Worm (Caenorhabditis elegans) whole organism, late embryonic: Measurements from ENCODE around the gene M02B7.7.

Experiments
- C08G9.2 ChIP-seq: sonication (generic microtip); optimal IDR thresholded peaks from 2 replicates; lab custom pipeline; 2016; ENCODE audit warnings: mild to moderate bottlenecking, missing genetic modification characterization, moderate library complexity, missing compliant biosample characterization
- C38D4.7 ChIP-seq: fragments of 200-800 bp; sonication (Bioruptor generic); optimal IDR thresholded peaks from 2 replicates; lab custom pipeline; 2018; ENCODE audit warnings: mild to moderate bottlenecking, missing genetic modification characterization, moderate library complexity, missing compliant biosample characterization
- K02D7.2 ChIP-seq: sonication (generic microtip); optimal IDR thresholded peaks from 2 replicates; lab custom pipeline; 2017; ENCODE audit warnings: mild to moderate bottlenecking, missing genetic modification characterization, missing compliant biosample characterization
- T23F11.4 ChIP-seq: fragments of 200-800 bp; sonication (Bioruptor generic); optimal IDR thresholded peaks from 2 replicates; lab custom pipeline; 2018; ENCODE audit warnings: mild to moderate bottlenecking, missing genetic modification characterization, missing compliant biosample characterization
- Y22D7AL.16 ChIP-seq: sonication (generic microtip); optimal IDR thresholded peaks from 2 replicates; lab custom pipeline; 2016; ENCODE audit warnings: missing genetic modification characterization, missing compliant biosample characterization
- ceh-14 ChIP-seq: sonication (generic microtip); optimal IDR thresholded peaks from 2 replicates; lab custom pipeline; 2016; ENCODE audit warnings: missing genotype, missing genetic modification characterization, missing compliant biosample characterization
- ceh-18 ChIP-seq: sonication (generic microtip); optimal IDR thresholded peaks from 2 replicates; lab custom pipeline; 2016; ENCODE audit warnings: missing genetic modification characterization, missing compliant biosample characterization
- ceh-24 ChIP-seq: sonication (generic microtip); optimal IDR thresholded peaks from 2 replicates; lab custom pipeline; 2016; ENCODE audit warnings: mild to moderate bottlenecking, missing genetic modification characterization, missing compliant biosample characterization
- ceh-30 ChIP-seq: fragments of 150-350 bp; optimal IDR thresholded peaks from 2 replicates; lab custom pipeline; 2014; ENCODE audit warnings: missing biosample characterization, missing genetic modification characterization
- ceh-34 ChIP-seq: sonication (generic microtip); optimal IDR thresholded peaks from 2 replicates; lab custom pipeline; 2016; ENCODE audit warnings: mild to moderate bottlenecking, missing genetic modification characterization, missing compliant biosample characterization
- ceh-45 ChIP-seq: fragments of 200-800 bp; sonication (Bioruptor generic); IDR thresholded peaks from 2 replicates; pipeline ENCODE4 v1.3.6; 2022; ENCODE audit warnings: missing genetic modification reagents, missing genetic modification characterization, missing compliant biosample characterization
- ceh-48 ChIP-seq: sonication (generic microtip); optimal IDR thresholded peaks from 2 replicates; lab custom pipeline; 2016; ENCODE audit warnings: missing genetic modification characterization, inconsistent platforms, missing compliant biosample characterization
- ceh-6 ChIP-seq: fragments of 200-800 bp; sonication (Bioruptor generic); optimal IDR thresholded peaks from 2 replicates; lab custom pipeline; 2018; ENCODE audit warnings: mild to moderate bottlenecking, missing genetic modification characterization, missing compliant biosample characterization
- elt-2 ChIP-seq: sonication (generic microtip); optimal IDR thresholded peaks from 2 replicates; lab custom pipeline; 2016; ENCODE audit warnings: missing genetic modification reagents, missing genetic modification characterization, missing compliant biosample characterization
- ets-4 ChIP-seq: sonication (generic microtip); optimal IDR thresholded peaks from 2 replicates; lab custom pipeline; 2016; ENCODE audit warnings: missing genetic modification characterization, missing compliant biosample characterization
- eyg-1 ChIP-seq: sonication (generic microtip); optimal IDR thresholded peaks from 2 replicates; lab custom pipeline; 2016; ENCODE audit warnings: missing genotype, missing genetic modification characterization, missing compliant biosample characterization
- fax-1 ChIP-seq: sonication (generic microtip); optimal IDR thresholded peaks from 2 replicates; lab custom pipeline; 2016; ENCODE audit warnings: missing genotype, missing genetic modification characterization, missing compliant biosample characterization
- fkh-10 ChIP-seq: fragments of 150-350 bp; optimal IDR thresholded peaks from 2 replicates; lab custom pipeline; 2014; ENCODE audit warnings: missing biosample characterization, missing genetic modification reagents, missing genetic modification characterization
- gmeb-2 ChIP-seq: sonication (generic microtip); optimal IDR thresholded peaks from 2 replicates; lab custom pipeline; 2016; ENCODE audit warnings: missing genetic modification characterization, inconsistent platforms, missing compliant biosample characterization
- hlh-15 ChIP-seq: sonication (generic microtip); optimal IDR thresholded peaks from 2 replicates; lab custom pipeline; 2016; ENCODE audit warnings: missing genetic modification characterization, missing compliant biosample characterization
- hlh-30 ChIP-seq: sonication (generic microtip); optimal IDR thresholded peaks from 2 replicates; lab custom pipeline; 2017; ENCODE audit warnings: antibody characterized with exemption, missing genetic modification characterization, missing compliant biosample characterization; ENCODE audit not compliant: insufficient read depth
- lin-11 ChIP-seq: fragments of 200-800 bp; sonication (Bioruptor generic); optimal IDR thresholded peaks from 2 replicates; lab custom pipeline; 2018; ENCODE audit warnings: mild to moderate bottlenecking, missing genetic modification characterization, missing compliant biosample characterization
- madf-2 ChIP-seq: sonication (generic microtip); optimal IDR thresholded peaks from 2 replicates; lab custom pipeline; 2017; ENCODE audit warnings: missing genetic modification characterization, missing compliant biosample characterization
- mec-3 ChIP-seq: sonication (generic microtip); optimal IDR thresholded peaks from 2 replicates; lab custom pipeline; 2016; ENCODE audit warnings: borderline replicate concordance, missing genetic modification characterization, missing compliant biosample characterization
- nfya-1 ChIP-seq: sonication (generic microtip); optimal IDR thresholded peaks from 2 replicates; lab custom pipeline; 2017; ENCODE audit warnings: missing genetic modification characterization, mild to moderate bottlenecking, missing compliant biosample characterization, antibody characterized with exemption, moderate library complexity
- nhr-11 ChIP-seq: fragments of 150-350 bp; optimal IDR thresholded peaks from 2 replicates; lab custom pipeline; 2014; ENCODE audit warnings: missing biosample characterization, missing genetic modification characterization
- nhr-232 ChIP-seq: sonication (generic microtip); optimal IDR thresholded peaks from 2 replicates; lab custom pipeline; 2016; ENCODE audit warnings: missing genetic modification characterization, missing compliant biosample characterization
- npax-4 ChIP-seq: sonication (generic microtip); optimal IDR thresholded peaks from 2 replicates; lab custom pipeline; 2016; ENCODE audit warnings: missing genetic modification characterization, missing compliant biosample characterization
- pag-3 ChIP-seq: sonication (generic microtip); optimal IDR thresholded peaks from 2 replicates; lab custom pipeline; 2016; ENCODE audit warnings: missing compliant biosample characterization, missing genetic modification characterization, borderline replicate concordance
- pat-9 ChIP-seq: fragments of 200-800 bp; sonication (Bioruptor generic); optimal IDR thresholded peaks from 2 replicates; lab custom pipeline; 2018; ENCODE audit warnings: mild to moderate bottlenecking, missing genetic modification characterization, moderate library complexity, missing compliant biosample characterization
- pha-2 ChIP-seq: sonication (generic microtip); optimal IDR thresholded peaks from 2 replicates; lab custom pipeline; 2017; ENCODE audit warnings: mild to moderate bottlenecking, missing genetic modification characterization, missing compliant biosample characterization
- pha-4 ChIP-seq: fragments of 150-350 bp; optimal IDR thresholded peaks from 2 replicates; lab custom pipeline; 2018; ENCODE audit warnings: missing biosample characterization, missing genetic modification reagents, missing genetic modification characterization
- pros-1 ChIP-seq: fragments of 150-350 bp; optimal IDR thresholded peaks from 2 replicates; lab custom pipeline; 2014; ENCODE audit warnings: missing biosample characterization, missing genetic modification reagents, missing genetic modification characterization
- rnt-1 ChIP-seq: sonication (generic microtip); optimal IDR thresholded peaks from 2 replicates; lab custom pipeline; 2016; ENCODE audit warnings: missing genetic modification characterization, missing compliant biosample characterization
- sox-2 ChIP-seq: fragments of 200-800 bp; sonication (Bioruptor generic); IDR thresholded peaks from 2 replicates; pipeline ENCODE4 v1.3.6; 2022; ENCODE audit warnings: missing genetic modification reagents, missing genetic modification characterization, missing compliant biosample characterization
- tbx-2 ChIP-seq: sonication (generic microtip); optimal IDR thresholded peaks from 2 replicates; lab custom pipeline; 2016; ENCODE audit warnings: missing genetic modification characterization, missing compliant biosample characterization
- ttx-3 ChIP-seq: sonication (generic microtip); optimal IDR thresholded peaks from 2 replicates; lab custom pipeline; 2016; ENCODE audit warnings: missing genetic modification reagents, missing genetic modification characterization, missing compliant biosample characterization
- unc-42 ChIP-seq: sonication (generic microtip); optimal IDR thresholded peaks from 2 replicates; lab custom pipeline; 2016; ENCODE audit warnings: missing genotype, missing genetic modification characterization, missing compliant biosample characterization
- zip-5 ChIP-seq: sonication (generic microtip); optimal IDR thresholded peaks from 2 replicates; lab custom pipeline; 2016; ENCODE audit warnings: missing genetic modification characterization, missing compliant biosample characterization

The M02B7.7 gene

DNA sequence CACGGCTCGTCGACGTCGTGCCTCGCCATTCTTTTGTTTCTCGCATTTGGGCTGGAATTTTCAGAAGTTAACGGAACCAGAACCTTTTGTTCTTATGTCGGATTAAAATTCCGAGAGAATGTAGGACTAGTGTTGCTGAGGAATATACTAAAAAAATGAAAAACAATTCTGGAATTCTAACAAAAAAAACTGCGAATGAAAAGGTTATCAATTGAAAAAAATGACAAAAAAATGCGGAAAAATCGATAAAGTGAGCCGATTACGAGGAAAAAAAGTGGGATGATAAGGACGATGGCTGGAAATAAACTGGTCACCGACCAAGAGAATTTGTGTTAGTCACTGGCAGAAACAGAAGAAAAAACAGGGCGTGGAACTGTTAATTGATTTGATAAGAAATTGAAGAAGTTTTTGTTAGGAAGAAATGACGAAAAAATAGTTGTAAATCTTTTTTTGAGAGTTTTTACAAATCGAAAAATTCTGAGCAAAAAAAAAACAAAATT is 12.3 kb upstream of the M02B7.7 start, which contains the start of gene bris-1:
Gene bris-1, minus strand, starts transcription at position 51 of the 500 bp plus-strand sequence.
- no peak for TF ChIP-seq ets-4 (tag; lab: Kevin White, UChicago)
- TF ChIP-seq ceh-14 (tag; lab: Kevin White, UChicago) = no peak
- TF ChIP-seq lin-11 (tag; lab: Kevin White, UChicago) = no peak
- TF ChIP-seq nhr-232 (tag; lab: Kevin White, UChicago) = no peak
- TF ChIP-seq Y22D7AL.16 (tag; lab: Kevin White, UChicago) = no peak
- no peak for TF ChIP-seq pha-4 (tag; lab: Kevin White, UChicago)
- no peak for TF ChIP-seq ceh-45 (GFP tag; lab: Robert Waterston, UW)
- no peak for TF ChIP-seq ceh-18 (tag; lab: Kevin White, UChicago)
- TF ChIP-seq nfya-1 (tag; lab: Kevin White, UChicago) = no peak
- TF ChIP-seq mec-3 (tag; lab: Kevin White, UChicago) = no peak
- TF ChIP-seq K02D7.2 (tag; lab: Kevin White, UChicago) = no peak
- no peak for TF ChIP-seq rnt-1 (tag; lab: Kevin White, UChicago)
- no peak for TF ChIP-seq ceh-34 (tag; lab: Kevin White, UChicago)

DNA sequence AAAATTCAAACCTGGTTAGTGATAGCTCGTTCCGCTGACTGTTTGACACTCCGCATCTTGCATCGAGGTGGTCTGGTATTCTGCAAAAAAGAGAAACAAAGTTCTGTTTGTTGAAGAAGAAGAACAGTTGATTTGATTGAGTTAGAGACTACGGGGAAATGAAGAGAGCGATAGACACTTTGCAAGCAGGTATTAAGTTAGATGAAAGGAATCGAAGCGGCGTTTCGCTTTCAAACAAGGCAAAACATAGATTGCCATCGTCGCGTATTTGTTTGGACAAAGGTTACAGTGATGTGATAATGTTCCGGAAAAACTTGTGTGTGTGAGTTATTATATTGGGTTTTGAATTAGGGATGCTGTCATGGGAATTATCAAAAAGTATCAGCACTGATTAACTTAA is 10.3 kb upstream of the M02B7.7 start:
- TF ChIP-seq nfya-1 (tag; lab: Kevin White, UChicago) (no peak), pha-4 (tag; lab: Kevin White, UChicago) (no peak), T23F11.4 (GFP tag; lab: Kevin White, UChicago) (no peak), sox-2 (no peak)

DNA sequence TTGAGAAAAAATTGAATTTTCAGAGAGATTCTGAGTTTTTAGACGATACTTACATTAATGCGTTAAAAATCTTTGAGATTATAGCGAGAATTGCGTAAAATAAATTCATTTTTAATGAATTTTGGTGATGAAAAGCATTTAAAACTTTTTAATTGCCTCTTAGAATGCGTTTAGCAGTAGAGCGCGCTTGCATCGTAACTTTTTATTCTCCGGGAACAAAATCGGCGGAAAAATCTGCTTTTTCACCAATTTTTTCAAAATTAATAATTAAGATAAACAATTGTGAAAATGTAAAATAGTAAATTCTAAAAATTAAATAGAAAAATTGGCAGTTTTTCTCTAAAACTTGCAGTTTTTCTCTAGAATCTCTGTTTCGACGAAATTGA is 8.3 kb upstream of the M02B7.7 start:
- TF ChIP-seq C08G9.2 (tag; lab: Kevin White, UChicago) = no peak
- no peak for TF ChIP-seq nhr-232 (tag; lab: Kevin White, UChicago)
- TF ChIP-seq pat-9 (tag; lab: Kevin White, UChicago) = no peak
- no peak for TF ChIP-seq lin-11 (tag; lab: Kevin White, UChicago)
- no peak for TF ChIP-seq pha-2 (tag; lab: Kevin White, UChicago)
- TF ChIP-seq nfya-1 (tag; lab: Kevin White, UChicago) = no peak
- TF ChIP-seq ceh-30 = no peak
- TF ChIP-seq eyg-1 = no peak
- no peak for TF ChIP-seq ceh-34 (tag; lab: Kevin White, UChicago)
- no peak for TF ChIP-seq ttx-3 (tag; lab: Kevin White, UChicago)
- TF ChIP-seq fkh-10 (GFP tag; lab: Kevin White, UChicago) = no peak
- no peak for TF ChIP-seq ceh-45 (GFP tag; lab: Robert Waterston, UW)
- TF ChIP-seq pros-1 (tag; lab: Kevin White, UChicago) = no peak
- TF ChIP-seq hlh-15 (tag; lab: Kevin White, UChicago) = no peak
- no peak for TF ChIP-seq fax-1
- no peak for TF ChIP-seq madf-2 (tag; lab: Kevin White, UChicago)
- TF ChIP-seq, all 69 proteins: peak for 0

DNA sequence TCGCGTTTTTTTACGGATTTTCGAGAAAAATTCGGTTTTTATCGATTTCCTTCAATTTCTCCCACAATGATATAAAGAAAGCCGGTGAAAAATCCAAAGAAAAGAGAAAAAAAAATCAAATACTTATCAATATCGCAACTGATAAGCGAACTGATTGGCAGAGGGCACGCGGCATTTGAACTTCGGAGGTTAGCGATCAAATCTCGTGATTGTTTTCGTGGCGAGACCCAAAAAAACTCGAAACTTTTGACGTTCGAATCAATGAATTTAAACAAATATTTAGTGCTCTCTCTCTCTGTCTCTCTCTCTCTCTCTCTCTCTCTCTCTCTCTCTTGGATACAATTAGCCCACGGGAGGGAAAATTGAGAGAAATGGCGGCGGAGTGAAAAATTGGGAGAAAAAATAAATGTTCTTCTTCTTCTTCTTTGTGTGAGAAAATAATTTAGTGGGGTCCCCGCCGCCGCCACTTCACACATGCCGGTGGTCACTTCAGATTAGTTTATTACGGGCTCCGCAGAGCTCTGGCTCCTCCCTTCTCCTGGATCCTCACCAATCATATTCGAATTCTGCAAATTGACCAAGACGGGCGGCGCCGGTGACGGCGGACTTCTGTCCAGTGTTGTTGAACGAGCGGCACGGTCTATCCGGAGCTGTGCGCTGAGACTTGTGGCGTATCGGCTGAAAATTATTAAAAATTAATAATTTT is 7.7 kb upstream of the M02B7.7 start:
- TF ChIP-seq C38D4.7 (GFP tag; lab: Kevin White, UChicago) = no peak
- TF ChIP-seq ceh-48 (tag; lab: Kevin White, UChicago) = no peak
- peak; percentile 20 for TF ChIP-seq elt-2 (tag; lab: Kevin White, UChicago)
- no peak for TF ChIP-seq tbx-2 (tag; lab: Kevin White, UChicago)
- TF ChIP-seq rnt-1 (tag; lab: Kevin White, UChicago) = no peak
- TF ChIP-seq, all 69 proteins: peak for 1

DNA sequence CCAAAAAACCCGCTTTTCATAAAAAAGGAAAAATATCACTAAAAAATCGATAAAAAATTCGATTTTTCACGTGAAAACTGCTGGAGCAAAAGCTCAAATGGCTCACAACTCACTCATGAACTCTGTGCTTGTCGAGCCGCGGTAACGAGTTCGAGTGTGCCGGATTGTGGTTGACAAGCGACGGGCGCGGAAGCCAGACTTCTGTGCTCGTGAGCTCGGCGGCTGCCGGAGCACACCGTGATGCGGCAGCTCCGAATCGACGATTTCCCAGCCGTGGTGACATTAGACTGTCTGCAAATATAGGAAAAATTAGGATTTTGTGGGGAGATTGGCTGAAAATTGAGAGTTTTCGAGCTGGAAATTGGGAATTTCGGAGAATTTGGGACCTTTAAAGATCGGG is 5.8 kb upstream of the M02B7.7 start:
- TF ChIP-seq zip-5 (tag; lab: Kevin White, UChicago) = no peak
- no peak for TF ChIP-seq ceh-34 (tag; lab: Kevin White, UChicago)
- no peak for TF ChIP-seq pros-1 (tag; lab: Kevin White, UChicago)
- TF ChIP-seq hlh-30 = no peak
- no peak for TF ChIP-seq gmeb-2 (tag; lab: Kevin White, UChicago)
- TF ChIP-seq npax-4 = no peak
- TF ChIP-seq ceh-14 (tag; lab: Kevin White, UChicago) = no peak
- no peak for TF ChIP-seq pag-3 (tag; lab: Kevin White, UChicago)
- no peak for TF ChIP-seq nhr-11
- TF ChIP-seq ceh-24 = no peak
- TF ChIP-seq unc-42 (tag; lab: Kevin White, UChicago) = no peak
- no peak for TF ChIP-seq lin-11 (tag; lab: Kevin White, UChicago)
- TF ChIP-seq pat-9 (tag; lab: Kevin White, UChicago) = no peak
- TF ChIP-seq ceh-6 (GFP tag; lab: Kevin White, UChicago) = no peak
